Worm (Caenorhabditis elegans) whole organism, early embryonic: ENCODE data around the gene rsu-1.
A peak's percentile ranks its signal among the peaks of the same experiment; 100 is the strongest.

Experiments used
- B0310.2 ChIP-seq: sonication (generic microtip); optimal IDR thresholded peaks from 2 replicates; lab custom pipeline; 2016; ENCODE audit warnings: mild to moderate bottlenecking, missing genetic modification characterization, missing compliant biosample characterization
- F13C5.2 ChIP-seq: sonication (generic microtip); optimal IDR thresholded peaks from 2 replicates; lab custom pipeline; 2017; ENCODE audit warnings: mild to moderate bottlenecking, missing genetic modification characterization, inconsistent platforms, missing compliant biosample characterization
- aly-1 ChIP-seq: sonication (generic microtip); optimal IDR thresholded peaks from 2 replicates; lab custom pipeline; 2016; ENCODE audit warnings: missing genetic modification characterization, missing compliant biosample characterization
- ama-1 ChIP-seq: fragments of 150-350 bp; optimal IDR thresholded peaks from 2 replicates; lab custom pipeline; 2014
- ceh-13 ChIP-seq: fragments of 200-800 bp; sonication (Bioruptor generic); optimal IDR thresholded peaks from 2 replicates; lab custom pipeline; 2018; ENCODE audit warnings: mild to moderate bottlenecking, missing genetic modification characterization, missing compliant biosample characterization
- ceh-36 ChIP-seq: sonication (generic microtip); optimal IDR thresholded peaks from 2 replicates; lab custom pipeline; 2016; ENCODE audit warnings: missing genetic modification characterization, inconsistent platforms, missing compliant biosample characterization
- ets-7 ChIP-seq: sonication (generic microtip); optimal IDR thresholded peaks from 2 replicates; lab custom pipeline; 2016; ENCODE audit warnings: missing genotype, missing genetic modification characterization, missing compliant biosample characterization
- flt-1 ChIP-seq: fragments of 200-800 bp; sonication (Bioruptor generic); IDR thresholded peaks from 2 replicates; pipeline ENCODE4 v1.3.6; 2022; ENCODE audit warnings: missing genetic modification characterization, missing compliant biosample characterization
- hmbx-1 ChIP-seq: sonication (generic microtip); optimal IDR thresholded peaks from 2 replicates; lab custom pipeline; 2016; ENCODE audit warnings: mild to moderate bottlenecking, missing genetic modification characterization, missing compliant biosample characterization
- hmg-4 ChIP-seq: fragments of 200-800 bp; sonication (Bioruptor generic); optimal IDR thresholded peaks from 2 replicates; lab custom pipeline; 2018; ENCODE audit warnings: mild to moderate bottlenecking, missing genetic modification characterization, missing compliant biosample characterization
- hnd-1 ChIP-seq: sonication (generic microtip); optimal IDR thresholded peaks from 2 replicates; lab custom pipeline; 2016; ENCODE audit warnings: missing genetic modification characterization, missing compliant biosample characterization
- pes-1 ChIP-seq: fragments of 200-800 bp; sonication (Bioruptor generic); IDR thresholded peaks from 2 replicates; pipeline ENCODE4 v1.3.6; 2022; ENCODE audit warnings: missing genetic modification reagents, missing genetic modification characterization, missing compliant biosample characterization
- scrt-1 ChIP-seq: fragments of 200-800 bp; sonication (Bioruptor generic); IDR thresholded peaks from 2 replicates; pipeline ENCODE4 v1.3.6; 2022; ENCODE audit warnings: missing genetic modification characterization, missing compliant biosample characterization
- sea-1 ChIP-seq: fragments of 200-800 bp; sonication (Bioruptor generic); conservative IDR thresholded peaks from 2 replicates; pipeline ENCODE4 v1.3.6; 2022; ENCODE audit warnings: missing genetic modification characterization, missing compliant biosample characterization
- tbx-11 ChIP-seq: fragments of 200-800 bp; sonication (Bioruptor generic); IDR thresholded peaks from 2 replicates; pipeline ENCODE4 v1.3.6; 2022; ENCODE audit warnings: missing genetic modification characterization, missing compliant biosample characterization
- tbx-37 ChIP-seq: fragments of 200-800 bp; sonication (Bioruptor generic); conservative IDR thresholded peaks from 2 replicates; pipeline ENCODE4 v1.3.6; 2022; ENCODE audit warnings: missing genetic modification reagents, missing genetic modification characterization, missing compliant biosample characterization
- tra-4 ChIP-seq: sonication (generic microtip); optimal IDR thresholded peaks from 2 replicates; lab custom pipeline; 2017; ENCODE audit warnings: missing genetic modification characterization, missing compliant biosample characterization

rsu-1 gene

DNA sequence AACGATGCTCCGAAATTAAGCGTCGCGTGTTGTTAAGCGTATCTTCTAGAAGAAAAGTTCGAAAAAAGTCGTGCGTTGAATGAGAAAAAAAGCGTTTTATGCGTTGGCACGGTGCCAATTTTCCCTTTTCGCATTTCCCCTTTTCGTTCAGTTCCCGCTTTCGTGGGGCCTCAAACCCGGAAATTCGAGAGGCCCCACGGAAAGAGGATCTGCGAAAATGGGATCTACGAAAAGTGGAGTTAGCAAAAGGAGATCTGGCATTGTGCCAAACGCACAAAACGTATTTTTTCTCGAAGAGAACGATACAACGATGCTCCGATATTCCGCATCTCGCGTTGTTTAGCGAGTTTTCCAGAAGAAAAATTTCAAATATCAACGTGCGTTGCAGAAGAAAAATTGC lies 28.0 kb downstream of the rsu-1 start:
- peak; percentile 80 for TF ChIP-seq hmbx-1 (tag; lab: Kevin White, UChicago)
- TF ChIP-seq hnd-1 = peak; percentile 94
- peak; percentile 99 for TF ChIP-seq ets-7
- TF ChIP-seq ama-1 (lab: Kevin White, UChicago) = no peak
- TF ChIP-seq ceh-13 (GFP tag; lab: Kevin White, UChicago) = peak; percentile 96
- TF ChIP-seq flt-1 (GFP tag; lab: Robert Waterston, UW) = peak; percentile 78
- TF ChIP-seq sea-1 = peak; percentile 94
- peak; percentile 93 for TF ChIP-seq tbx-11 (GFP tag; lab: Robert Waterston, UW)
- TF ChIP-seq scrt-1 (GFP tag; lab: Robert Waterston, UW) = peak; percentile 81
- TF ChIP-seq aly-1 (tag; lab: Kevin White, UChicago) = peak; percentile 98
- TF ChIP-seq B0310.2 (tag; lab: Kevin White, UChicago) = peak; percentile 97
- peak; percentile 87 for TF ChIP-seq ceh-36 (tag; lab: Kevin White, UChicago)
- TF ChIP-seq hmg-4 (GFP tag; lab: Kevin White, UChicago) = peak; percentile 97
- TF ChIP-seq pes-1 (GFP tag; lab: Robert Waterston, UW) = peak; percentile 97
- peak; percentile 88 for TF ChIP-seq F13C5.2 (tag; lab: Kevin White, UChicago)
- TF ChIP-seq tra-4 = peak; percentile 97
- TF ChIP-seq tbx-37 (GFP tag; lab: Robert Waterston, UW) = peak; percentile 93

DNA sequence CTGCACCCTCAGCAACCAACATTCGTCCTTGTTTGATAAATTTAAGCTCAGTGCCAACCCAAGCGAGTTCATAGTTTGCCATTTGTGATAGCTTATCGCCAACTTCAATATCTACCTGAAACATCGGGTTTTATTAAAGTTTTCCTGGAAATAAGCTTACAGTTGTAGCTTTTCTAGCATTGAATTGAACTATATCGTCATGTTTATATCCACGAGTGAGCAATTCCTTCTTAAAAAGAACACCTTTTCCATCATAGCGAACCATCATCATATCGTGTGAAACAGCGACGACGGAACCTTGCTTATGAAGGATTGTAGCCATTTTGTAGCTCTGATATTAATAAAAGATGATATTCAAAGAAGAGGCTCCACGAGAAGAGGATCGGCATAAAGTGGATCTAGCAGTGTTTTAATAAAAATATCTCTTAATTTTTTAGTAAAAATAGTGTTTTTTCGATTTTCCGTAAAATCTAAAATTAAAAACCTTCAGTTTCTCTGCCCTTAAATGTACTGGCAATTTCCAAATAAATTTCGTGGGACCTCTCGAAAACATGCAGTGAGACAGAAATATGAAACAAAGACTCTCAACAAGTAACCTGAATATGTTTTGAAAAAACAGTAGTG lies 30.5 kb downstream of the rsu-1 start, which contains the start of gene M01F1.8:
Gene M01F1.8 (minus strand): TSS at position 335 of the 624 bp plus-strand sequence.
- TF ChIP-seq ceh-13 (GFP tag; lab: Kevin White, UChicago) (no peak), ama-1 (lab: Kevin White, UChicago) (peak; percentile 53), ceh-36 (tag; lab: Kevin White, UChicago) (no peak)

DNA sequence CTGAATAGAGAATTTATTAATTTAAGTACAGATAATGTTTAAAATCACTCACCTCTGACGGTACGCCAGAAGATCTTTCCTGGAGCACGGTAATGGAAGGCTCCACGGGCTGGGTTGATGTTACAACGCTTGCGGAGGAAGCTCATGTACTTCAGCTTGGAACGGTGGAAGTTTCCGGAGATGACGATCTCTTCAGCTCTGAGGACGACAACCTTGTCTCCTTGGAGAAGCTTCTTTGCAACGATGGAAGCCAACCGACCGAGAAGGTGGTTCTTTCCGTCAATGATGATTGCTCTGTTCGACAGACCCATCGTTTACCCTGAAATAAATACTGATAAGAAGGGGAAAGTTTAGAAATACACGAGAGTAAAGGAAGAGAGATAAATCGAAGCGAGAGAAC lies 31.5 kb downstream of the rsu-1 start, which contains the start of gene rpl-16:
Gene rpl-16 (minus strand): TSS at position 319 of the 400 bp plus-strand sequence.
- TF ChIP-seq pes-1 (GFP tag; lab: Robert Waterston, UW) (no peak), flt-1 (GFP tag; lab: Robert Waterston, UW) (no peak), ceh-36 (tag; lab: Kevin White, UChicago) (no peak)

ce11 chrIII:3504239-3504638 lies 32.4 kb downstream of the rsu-1 start:
- TF ChIP-seq hmg-4 (GFP tag; lab: Kevin White, UChicago) (no peak), hnd-1 (no peak), tbx-11 (GFP tag; lab: Robert Waterston, UW) (no peak), F13C5.2 (tag; lab: Kevin White, UChicago) (no peak), pes-1 (GFP tag; lab: Robert Waterston, UW) (no peak), aly-1 (tag; lab: Kevin White, UChicago) (no peak)

DNA sequence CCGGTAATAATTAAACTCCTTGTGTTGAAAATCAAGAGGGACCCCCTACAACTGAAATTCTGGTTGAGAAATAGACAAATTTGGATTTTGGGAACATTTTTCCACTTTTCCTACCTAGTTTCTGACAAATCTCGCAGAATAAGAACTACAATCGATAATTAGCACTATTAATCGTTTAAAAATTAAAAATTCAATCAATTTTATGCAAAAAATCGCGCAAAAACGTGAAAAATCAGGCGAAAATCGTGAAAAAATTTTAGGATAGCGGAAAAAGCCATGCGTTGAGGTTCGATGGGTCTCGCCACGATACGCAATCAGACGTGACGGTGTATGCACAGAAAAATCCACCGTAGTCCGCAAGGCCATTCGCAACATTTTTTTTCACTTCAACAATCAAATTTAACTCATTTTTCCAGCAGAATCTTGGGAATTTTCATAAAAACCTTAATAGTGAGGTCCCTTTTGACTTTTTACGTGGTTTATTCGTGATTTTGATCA lies 33.3 kb downstream of the rsu-1 start, which contains the start of gene lias-1:
Gene lias-1 (minus strand): TSS at position 51 of the 498 bp plus-strand sequence.
- peak; percentile 15 for TF ChIP-seq hmg-4 (GFP tag; lab: Kevin White, UChicago)
- peak; percentile 35 for TF ChIP-seq aly-1 (tag; lab: Kevin White, UChicago)
- TF ChIP-seq pes-1 (GFP tag; lab: Robert Waterston, UW) = 0 out of 2 replicates have a peak, but pooled peaks have one; percentile 50
- no peak for TF ChIP-seq tra-4
- peak; percentile 85 for TF ChIP-seq F13C5.2 (tag; lab: Kevin White, UChicago)
- no peak for TF ChIP-seq ceh-13 (GFP tag; lab: Kevin White, UChicago)

DNA sequence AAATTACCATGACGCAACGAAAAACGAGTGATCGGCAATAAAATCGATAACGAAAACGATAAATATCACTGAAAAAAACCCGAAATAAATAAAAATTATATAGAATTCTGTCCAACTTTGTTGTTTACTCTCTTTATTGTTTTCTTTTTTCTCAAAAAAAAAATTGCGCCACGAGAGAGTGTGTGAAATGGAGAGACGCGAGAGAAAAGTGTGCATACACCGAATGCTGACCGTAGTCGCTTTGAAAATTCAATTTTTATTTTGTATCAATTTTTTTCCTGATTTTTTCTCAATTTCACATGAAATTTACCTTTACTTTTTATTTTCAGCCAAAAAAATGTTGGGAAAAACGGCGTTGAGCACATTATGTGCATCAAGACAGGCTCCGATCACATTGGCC lies 38.1 kb downstream of the rsu-1 start, which contains the start of the genes M01F1.4 and mrpl-35:
Gene M01F1.4 (minus strand): TSS at position 126 of the 400 bp plus-strand sequence.
Gene mrpl-35 (plus strand): TSS at position 330 of the 400 bp plus-strand sequence.
- TF ChIP-seq hmg-4 (GFP tag; lab: Kevin White, UChicago) = no peak
- TF ChIP-seq hmbx-1 (tag; lab: Kevin White, UChicago) = no peak
- TF ChIP-seq B0310.2 (tag; lab: Kevin White, UChicago) = no peak

DNA sequence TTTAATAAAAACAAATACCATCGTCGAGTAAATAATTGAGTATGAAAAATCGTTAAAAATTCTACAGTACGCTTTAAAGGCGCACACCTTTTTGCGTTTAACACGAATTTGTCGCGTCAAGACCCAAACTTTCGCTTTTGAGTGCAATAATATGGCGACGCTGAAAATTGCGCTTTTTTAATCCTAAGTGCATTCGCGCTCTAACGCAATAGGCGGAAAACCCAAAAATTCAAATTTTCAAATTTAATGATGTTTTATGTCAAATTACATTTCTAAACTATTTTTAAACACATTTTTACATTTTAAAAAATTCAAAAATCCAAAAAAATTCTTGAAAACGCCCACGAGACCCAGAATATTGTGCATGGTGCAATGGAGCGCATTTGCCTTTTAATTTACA lies 40.0 kb downstream of the rsu-1 start:
- TF ChIP-seq tbx-11 (GFP tag; lab: Robert Waterston, UW) (no peak), tbx-37 (GFP tag; lab: Robert Waterston, UW) (no peak), ets-7 (no peak), aly-1 (tag; lab: Kevin White, UChicago) (no peak), ama-1 (lab: Kevin White, UChicago) (no peak), flt-1 (GFP tag; lab: Robert Waterston, UW) (no peak), sea-1 (no peak), ceh-36 (tag; lab: Kevin White, UChicago) (no peak), hmbx-1 (tag; lab: Kevin White, UChicago) (no peak), tra-4 (no peak), F13C5.2 (tag; lab: Kevin White, UChicago) (no peak), B0310.2 (tag; lab: Kevin White, UChicago) (no peak), hmg-4 (GFP tag; lab: Kevin White, UChicago) (no peak), ceh-13 (GFP tag; lab: Kevin White, UChicago) (no peak)

DNA sequence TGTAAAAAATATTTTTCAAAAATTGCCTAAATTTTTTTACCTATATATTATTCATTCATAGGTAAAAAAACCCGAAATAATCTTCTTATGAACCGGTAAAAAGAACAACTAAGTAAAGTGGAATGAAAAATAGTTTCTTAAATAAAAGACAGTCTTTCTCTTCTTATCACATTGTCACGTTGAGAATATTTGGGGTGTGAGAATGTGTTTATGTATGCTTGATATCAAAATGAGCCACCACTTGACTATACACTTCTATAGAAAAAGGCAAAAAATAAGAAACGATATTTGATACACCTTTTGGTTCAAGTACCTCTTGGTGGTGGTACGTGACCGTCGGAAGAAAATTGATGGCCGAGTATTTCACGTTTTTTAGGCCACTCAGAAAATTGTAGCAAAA lies 47.7 kb downstream of the rsu-1 start, which contains the start of gene hmit-1.3:
Gene hmit-1.3 (minus strand): TSS at position 103 of the 400 bp plus-strand sequence.
- TF ChIP-seq aly-1 (tag; lab: Kevin White, UChicago) (no peak), scrt-1 (GFP tag; lab: Robert Waterston, UW) (no peak), tbx-11 (GFP tag; lab: Robert Waterston, UW) (no peak), hnd-1 (no peak), ets-7 (no peak)
